Fruit fly (Drosophila melanogaster) whole organism, prepupa: ENCODE measurements around the gene CG14610.

Experiments used
- CG10669 ChIP-seq: fragments of 200-800 bp; sonication (Bioruptor generic); optimal IDR thresholded peaks from 3 replicates; lab custom pipeline; 2018; ENCODE audit warnings: missing biosample characterization, mild to moderate bottlenecking, missing genetic modification characterization, moderate library complexity
- CG11294 ChIP-seq: fragments of 200-800 bp; sonication (Bioruptor generic); IDR thresholded peaks from 2 replicates; pipeline ENCODE4 v1.3.6; 2022; ENCODE audit warnings: missing biosample characterization, missing genetic modification characterization
- CG4318 ChIP-seq: fragments of 200-800 bp; sonication (Bioruptor generic); optimal IDR thresholded peaks from 3 replicates; lab custom pipeline; 2017; ENCODE audit warnings: missing biosample characterization, mild to moderate bottlenecking, missing genetic modification characterization
- CG6792 ChIP-seq: fragments of 200-800 bp; sonication (Bioruptor generic); optimal IDR thresholded peaks from 3 replicates; lab custom pipeline; 2016; ENCODE audit warnings: missing biosample characterization, missing genetic modification characterization
- CG6854 ChIP-seq: fragments of 200-800 bp; sonication (Bioruptor generic); optimal IDR thresholded peaks from 2 replicates; lab custom pipeline; 2017; ENCODE audit warnings: missing biosample characterization, mild to moderate bottlenecking, missing genetic modification characterization
- CG7368 ChIP-seq: fragments of 200-800 bp; sonication (Bioruptor generic); optimal IDR thresholded peaks from 3 replicates; lab custom pipeline; 2016; ENCODE audit warnings: missing biosample characterization, missing genetic modification characterization
- CG8632 ChIP-seq: fragments of 200-800 bp; sonication (Bioruptor generic); optimal IDR thresholded peaks from 3 replicates; lab custom pipeline; 2016; ENCODE audit warnings: missing biosample characterization, missing genetic modification characterization
- Ets21C ChIP-seq: fragments of 200-800 bp; sonication (Bioruptor generic); optimal IDR thresholded peaks from 3 replicates; lab custom pipeline; 2016; ENCODE audit warnings: missing biosample characterization, missing genetic modification characterization
- Hr4 ChIP-seq: fragments of 200-800 bp; sonication (Bioruptor generic); optimal IDR thresholded peaks from 3 replicates; lab custom pipeline; 2016; ENCODE audit warnings: missing biosample characterization, missing genetic modification characterization
- Sox15 ChIP-seq: fragments of 200-800 bp; sonication (Bioruptor generic); optimal IDR thresholded peaks from 3 replicates; lab custom pipeline; 2016; ENCODE audit warnings: missing biosample characterization, missing genetic modification characterization
- acj6 ChIP-seq: fragments of 200-800 bp; sonication (Bioruptor generic); optimal IDR thresholded peaks from 3 replicates; lab custom pipeline; 2016; ENCODE audit warnings: missing biosample characterization, missing genetic modification characterization
- vri ChIP-seq: fragments of 200-800 bp; sonication (Bioruptor generic); optimal IDR thresholded peaks from 3 replicates; lab custom pipeline; 2016; ENCODE audit warnings: missing biosample characterization, mild to moderate bottlenecking, missing genetic modification characterization

- no peak for TF ChIP-seq CG11294 (GFP tag; lab: Robert Waterston, UW)
- TF ChIP-seq CG10669 (GFP tag; lab: Kevin White, UChicago) = no peak
- no peak for TF ChIP-seq CG7368 (GFP tag; lab: Kevin White, UChicago)
- no peak for TF ChIP-seq Sox15 (GFP tag; lab: Kevin White, UChicago)
- no peak for TF ChIP-seq Ets21C (GFP tag; lab: Kevin White, UChicago)
- TF ChIP-seq CG8632 (GFP tag; lab: Kevin White, UChicago) = no peak
- no peak for TF ChIP-seq acj6 (GFP tag; lab: Kevin White, UChicago)
- no peak for TF ChIP-seq Hr4 (GFP tag; lab: Kevin White, UChicago)
- peak; percentile 88 for TF ChIP-seq vri (GFP tag; lab: Kevin White, UChicago)
- no peak for TF ChIP-seq CG6854
- TF ChIP-seq CG4318 = no peak
- TF ChIP-seq CG6792 = no peak
These were observed 43.9 kb upstream of the CG14610 start for dm6 chr3R:7187989-7188388.
